Worm (Caenorhabditis elegans): ENCODE results near the gene ttr-20.

DNA sequence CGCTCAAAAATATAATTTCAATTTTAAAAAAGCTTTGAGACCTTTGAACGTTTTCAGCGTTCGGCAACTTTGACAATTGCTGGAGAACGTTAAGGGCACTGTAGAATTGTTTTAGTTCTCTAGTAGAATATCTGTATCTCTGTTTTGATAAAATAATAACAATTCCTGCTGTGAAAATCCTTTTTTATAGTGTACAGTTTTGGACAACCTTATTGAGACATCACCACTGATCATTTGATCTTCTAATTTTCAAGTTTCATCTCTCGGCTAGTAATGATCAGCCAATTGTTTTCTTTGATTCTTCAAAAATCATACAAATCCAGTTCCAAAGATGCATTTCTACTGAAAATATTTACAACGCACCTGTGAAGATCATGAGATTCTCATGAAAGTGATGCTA, 46.0 kb downstream of the ttr-20 start, which contains the start of gene F15E6.10:
- TF ChIP-seq fos-1 (tag; optimal IDR thresholded peaks at IDR 0.05): no peak
- no peak for TF ChIP-seq nhr-12 (tag; optimal IDR thresholded peaks at IDR 0.05)
- TF ChIP-seq pqm-1 (tag; optimal IDR thresholded peaks at IDR 0.05): no peak
- TF ChIP-seq nhr-23 (tag; optimal IDR thresholded peaks at IDR 0.05): no peak
- TF ChIP-seq unc-39 (tag; optimal IDR thresholded peaks at IDR 0.05): no peak
- no peak for TF ChIP-seq ztf-11 (tag; optimal IDR thresholded peaks at IDR 0.05)
- TF ChIP-seq nhr-237 (tag; optimal IDR thresholded peaks at IDR 0.05): no peak

Measured in whole organism, L3 larva.